Worm (Caenorhabditis elegans) whole organism, young adult: Measurements from ENCODE around the gene pals-18.

Source experiments
- B0019.2 ChIP-seq: fragments of 200-800 bp; sonication (Bioruptor generic); conservative IDR thresholded peaks from 2 replicates; pipeline ENCODE4 v1.3.6; 2022; ENCODE audit warnings: missing genetic modification reagents, missing genetic modification characterization, missing compliant biosample characterization
- C17E4.6 ChIP-seq: fragments of 200-800 bp; sonication (Bioruptor generic); IDR thresholded peaks from 2 replicates; pipeline ENCODE4 v1.3.6; 2022; ENCODE audit warnings: missing genetic modification reagents, missing genetic modification characterization, missing compliant biosample characterization
- D2030.7 ChIP-seq: fragments of 200-800 bp; sonication (Bioruptor generic); IDR thresholded peaks from 2 replicates; pipeline ENCODE4 v1.3.6; 2022; ENCODE audit warnings: missing genetic modification reagents, missing genetic modification characterization, missing compliant biosample characterization
- F10E7.11 ChIP-seq: sonication (generic microtip); optimal IDR thresholded peaks from 2 replicates; lab custom pipeline; 2017; ENCODE audit warnings: mild to moderate bottlenecking, missing genetic modification characterization, moderate library complexity, missing compliant biosample characterization
- F22D6.2 ChIP-seq: sonication (generic microtip); optimal IDR thresholded peaks from 2 replicates; lab custom pipeline; 2016; ENCODE audit warnings: mild to moderate bottlenecking, missing genetic modification characterization, missing compliant biosample characterization
- F52B5.7 ChIP-seq: sonication (generic microtip); optimal IDR thresholded peaks from 2 replicates; lab custom pipeline; 2016; ENCODE audit warnings: mild to moderate bottlenecking, missing genetic modification characterization, missing compliant biosample characterization
- T07F8.4 ChIP-seq: sonication (generic microtip); optimal IDR thresholded peaks from 2 replicates; lab custom pipeline; 2016; ENCODE audit warnings: mild to moderate bottlenecking, missing genetic modification characterization, moderate library complexity, missing compliant biosample characterization
- ZK185.1 ChIP-seq: sonication (generic microtip); optimal IDR thresholded peaks from 2 replicates; lab custom pipeline; 2016; ENCODE audit warnings: mild to moderate bottlenecking, missing genetic modification characterization, missing compliant biosample characterization; ENCODE audit not compliant: poor library complexity, severe bottlenecking
- attf-3 ChIP-seq: fragments of 200-800 bp; sonication (Bioruptor generic); conservative IDR thresholded peaks from 2 replicates; pipeline ENCODE4 v1.3.6; 2022; ENCODE audit warnings: missing genetic modification reagents, missing genetic modification characterization, missing compliant biosample characterization
- attf-5 ChIP-seq: fragments of 200-800 bp; sonication (Bioruptor generic); optimal IDR thresholded peaks from 2 replicates; lab custom pipeline; 2018; ENCODE audit warnings: mild to moderate bottlenecking, missing genetic modification characterization, missing compliant biosample characterization
- attf-6 ChIP-seq: fragments of 200-800 bp; sonication (Bioruptor generic); IDR thresholded peaks from 2 replicates; pipeline ENCODE4 v1.3.6; 2022; ENCODE audit warnings: missing genetic modification reagents, missing genetic modification characterization, missing compliant biosample characterization
- bed-1 ChIP-seq: fragments of 200-800 bp; sonication (Bioruptor generic); IDR thresholded peaks from 2 replicates; pipeline ENCODE4 v1.3.6; 2022; ENCODE audit warnings: missing genetic modification reagents, missing genetic modification characterization, missing compliant biosample characterization
- ceh-58 ChIP-seq: fragments of 200-800 bp; sonication (Bioruptor generic); IDR thresholded peaks from 2 replicates; pipeline ENCODE4 v1.3.6; 2022; ENCODE audit warnings: missing genetic modification characterization, missing compliant biosample characterization
- efl-1 ChIP-seq: fragments of 150-350 bp; optimal IDR thresholded peaks from 2 replicates; lab custom pipeline; 2014; ENCODE audit warnings: missing biosample characterization, missing genetic modification reagents, missing genetic modification characterization
- egl-18 ChIP-seq: fragments of 200-800 bp; sonication (Bioruptor generic); IDR thresholded peaks from 2 replicates; pipeline ENCODE4 v1.3.6; 2022; ENCODE audit warnings: missing genetic modification reagents, missing genetic modification characterization, missing compliant biosample characterization
- ekl-4 ChIP-seq: fragments of 200-800 bp; sonication (Bioruptor generic); IDR thresholded peaks from 2 replicates; pipeline ENCODE4 v1.3.6; 2022; ENCODE audit warnings: missing genetic modification reagents, missing genetic modification characterization, missing compliant biosample characterization
- fkh-3 ChIP-seq: sonication (generic microtip); optimal IDR thresholded peaks from 2 replicates; lab custom pipeline; 2016; ENCODE audit warnings: mild to moderate bottlenecking, missing genetic modification characterization, missing compliant biosample characterization
- gei-17 ChIP-seq: fragments of 200-800 bp; sonication (Bioruptor generic); optimal IDR thresholded peaks from 2 replicates; lab custom pipeline; 2018; ENCODE audit warnings: mild to moderate bottlenecking, missing genetic modification characterization, missing compliant biosample characterization
- him-1 ChIP-seq: sonication (generic microtip); optimal IDR thresholded peaks from 2 replicates; lab custom pipeline; 2016; ENCODE audit warnings: missing genotype, missing genetic modification reagents, missing genetic modification characterization, missing compliant biosample characterization
- hlh-12 ChIP-seq: sonication (generic microtip); optimal IDR thresholded peaks from 2 replicates; lab custom pipeline; 2016; ENCODE audit warnings: missing genetic modification characterization, missing compliant biosample characterization
- hlh-26 ChIP-seq: fragments of 200-800 bp; sonication (Bioruptor generic); conservative IDR thresholded peaks from 2 replicates; pipeline ENCODE4 v1.3.6; 2022; ENCODE audit warnings: missing genetic modification reagents, missing genetic modification characterization, missing compliant biosample characterization
- hmg-1.2 ChIP-seq: fragments of 200-800 bp; sonication (Bioruptor generic); IDR thresholded peaks from 2 replicates; pipeline ENCODE4 v1.3.6; 2022; ENCODE audit warnings: missing genetic modification reagents, missing genetic modification characterization, missing compliant biosample characterization
- hmg-20 ChIP-seq: fragments of 200-800 bp; sonication (Bioruptor generic); IDR thresholded peaks from 2 replicates; pipeline ENCODE4 v1.3.6; 2022; ENCODE audit warnings: missing genetic modification reagents, missing genetic modification characterization, missing compliant biosample characterization
- let-607 ChIP-seq, 2 experiments: fragments of 200-800 bp in 1 of 2; sonication (Bioruptor generic) in 1 of 2; sonication (generic microtip) in 1 of 2; optimal IDR thresholded peaks; 2 replicates each; lab custom pipeline; 2016 to 2018; ENCODE audit warnings: mild to moderate bottlenecking in 2 of 2, missing compliant biosample characterization in 2 of 2, missing genetic modification characterization in 2 of 2, moderate library complexity in 2 of 2, missing genotype in 1 of 2
- lin-35 ChIP-seq, 3 experiments: fragments of 150-350 bp in 2 of 3; sonication (generic microtip) in 1 of 3; optimal IDR thresholded peaks; 2 replicates each; lab custom pipeline; 2014 to 2018; ENCODE audit warnings: missing biosample characterization in 3 of 3, missing genetic modification characterization in 3 of 3, missing genetic modification reagents in 3 of 3
- lin-40 ChIP-seq: sonication (generic microtip); optimal IDR thresholded peaks from 2 replicates; lab custom pipeline; 2016; ENCODE audit warnings: missing genetic modification characterization, mild to moderate bottlenecking, missing compliant biosample characterization, missing genotype, missing genetic modification reagents
- lir-1 ChIP-seq: fragments of 200-800 bp; sonication (Bioruptor generic); conservative IDR thresholded peaks from 2 replicates; pipeline ENCODE4 v1.3.6; 2022; ENCODE audit warnings: missing genetic modification reagents, missing genetic modification characterization, missing compliant biosample characterization
- lsl-1 ChIP-seq: fragments of 200-800 bp; sonication (Bioruptor generic); optimal IDR thresholded peaks from 2 replicates; lab custom pipeline; 2018; ENCODE audit warnings: mild to moderate bottlenecking, missing genetic modification characterization, moderate library complexity, missing compliant biosample characterization
- madf-10 ChIP-seq: sonication (generic microtip); optimal IDR thresholded peaks from 2 replicates; lab custom pipeline; 2016; ENCODE audit warnings: mild to moderate bottlenecking, missing genetic modification characterization, missing compliant biosample characterization
- madf-3 ChIP-seq: fragments of 200-800 bp; sonication (Bioruptor generic); IDR thresholded peaks from 2 replicates; pipeline ENCODE4 v1.3.6; 2022; ENCODE audit warnings: missing genetic modification reagents, missing genetic modification characterization, missing compliant biosample characterization
- madf-8 ChIP-seq: fragments of 200-800 bp; sonication (Bioruptor generic); conservative IDR thresholded peaks from 2 replicates; pipeline ENCODE4 v1.3.6; 2022; ENCODE audit warnings: missing genetic modification reagents, missing genetic modification characterization, missing compliant biosample characterization
- mcd-1 ChIP-seq: fragments of 200-800 bp; sonication (Bioruptor generic); IDR thresholded peaks from 2 replicates; pipeline ENCODE4 v1.3.6; 2022; ENCODE audit warnings: missing genetic modification reagents, missing genetic modification characterization, missing compliant biosample characterization
- nfya-1 ChIP-seq: sonication (generic microtip); optimal IDR thresholded peaks from 2 replicates; lab custom pipeline; 2017; ENCODE audit warnings: antibody characterized with exemption, missing compliant biosample characterization, missing genetic modification characterization, borderline replicate concordance; ENCODE audit not compliant: insufficient read depth
- nfya-2 ChIP-seq: fragments of 200-800 bp; sonication (Bioruptor generic); IDR thresholded peaks from 2 replicates; pipeline ENCODE4 v1.3.6; 2022; ENCODE audit warnings: missing genetic modification reagents, missing genetic modification characterization, missing compliant biosample characterization
- nhr-120 ChIP-seq: fragments of 200-800 bp; sonication (Bioruptor generic); IDR thresholded peaks from 2 replicates; pipeline ENCODE4 v1.3.6; 2022; ENCODE audit warnings: missing genetic modification characterization, missing compliant biosample characterization
- nhr-179 ChIP-seq: sonication (generic microtip); optimal IDR thresholded peaks from 2 replicates; lab custom pipeline; 2016; ENCODE audit warnings: mild to moderate bottlenecking, missing genetic modification characterization, missing compliant biosample characterization
- nhr-27 ChIP-seq: fragments of 200-800 bp; sonication (Bioruptor generic); optimal IDR thresholded peaks from 2 replicates; lab custom pipeline; 2018; ENCODE audit warnings: mild to moderate bottlenecking, missing genetic modification characterization, moderate library complexity, missing compliant biosample characterization
- pbrm-1 ChIP-seq: fragments of 200-800 bp; sonication (Bioruptor generic); IDR thresholded peaks from 2 replicates; pipeline ENCODE4 v1.3.6; 2022; ENCODE audit warnings: missing genetic modification reagents, missing genetic modification characterization, missing compliant biosample characterization
- rcor-1 ChIP-seq: fragments of 200-800 bp; sonication (Bioruptor generic); IDR thresholded peaks from 2 replicates; pipeline ENCODE4 v1.3.6; 2022; ENCODE audit warnings: missing genetic modification reagents, missing genetic modification characterization, missing compliant biosample characterization
- sea-2 ChIP-seq: fragments of 200-800 bp; sonication (Bioruptor generic); IDR thresholded peaks from 2 replicates; pipeline ENCODE4 v1.3.6; 2022; ENCODE audit warnings: missing genetic modification characterization, missing compliant biosample characterization
- snpc-1.1 ChIP-seq: sonication (generic microtip); optimal IDR thresholded peaks from 2 replicates; lab custom pipeline; 2017; ENCODE audit warnings: missing genetic modification characterization, mild to moderate bottlenecking, missing compliant biosample characterization, antibody characterized with exemption, moderate library complexity, missing genotype, missing genetic modification reagents; ENCODE audit not compliant: insufficient read depth
- snpc-3.4 ChIP-seq: sonication (generic microtip); optimal IDR thresholded peaks from 2 replicates; lab custom pipeline; 2017; ENCODE audit warnings: missing genetic modification characterization, mild to moderate bottlenecking, missing compliant biosample characterization, antibody characterized with exemption, moderate library complexity, missing genotype, missing genetic modification reagents
- sptf-2 ChIP-seq: fragments of 200-800 bp; sonication (Bioruptor generic); optimal IDR thresholded peaks from 2 replicates; lab custom pipeline; 2018; ENCODE audit warnings: mild to moderate bottlenecking, missing genetic modification characterization, missing compliant biosample characterization
- tbx-9 ChIP-seq: sonication (generic microtip); optimal IDR thresholded peaks from 2 replicates; lab custom pipeline; 2016; ENCODE audit warnings: borderline replicate concordance, missing genetic modification characterization, inconsistent platforms, missing compliant biosample characterization
- unc-62 ChIP-seq: fragments of 150-350 bp; optimal IDR thresholded peaks from 2 replicates; lab custom pipeline; 2014; ENCODE audit warnings: missing biosample characterization, missing genetic modification reagents, missing genetic modification characterization
- xnd-1 ChIP-seq: sonication (generic microtip); optimal IDR thresholded peaks from 2 replicates; lab custom pipeline; 2016; ENCODE audit warnings: missing genotype, missing genetic modification reagents, missing genetic modification characterization, missing compliant biosample characterization
- zfh-2 ChIP-seq: fragments of 200-800 bp; sonication (Bioruptor generic); conservative IDR thresholded peaks from 2 replicates; pipeline ENCODE4 v1.3.6; 2022; ENCODE audit warnings: missing genetic modification reagents, missing genetic modification characterization, missing compliant biosample characterization
- ztf-22 ChIP-seq: fragments of 200-800 bp; sonication (Bioruptor generic); optimal IDR thresholded peaks from 2 replicates; lab custom pipeline; 2018; ENCODE audit warnings: mild to moderate bottlenecking, missing genetic modification characterization, moderate library complexity, missing compliant biosample characterization

pals-18 gene

DNA sequence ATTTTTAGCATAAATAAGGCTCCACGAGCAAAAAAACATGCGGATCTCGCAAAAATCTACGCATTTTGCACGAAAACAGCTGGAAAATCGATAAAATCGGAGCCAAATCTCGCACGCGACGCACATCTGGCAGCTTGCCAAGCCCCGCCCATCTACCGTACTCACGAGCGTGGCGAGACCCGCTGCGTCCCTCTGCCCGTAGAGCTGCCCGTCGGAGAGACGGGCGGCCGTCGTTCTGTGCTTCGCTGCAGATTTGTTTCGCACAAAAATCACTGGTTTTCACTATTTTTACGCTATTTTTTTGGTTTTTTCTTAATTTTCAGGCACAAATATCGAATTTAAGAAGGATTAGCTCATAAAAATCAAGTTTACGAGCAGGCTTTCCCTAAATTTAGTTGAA is 15.5 kb downstream of the pals-18 start (continued):
- TF ChIP-seq nfya-1 (tag; lab: Kevin White, UChicago) (no peak), lin-35 (GFP tag; optimal IDR thresholded peaks at IDR 0.05; lab: Kevin White, UChicago) (peak in 1 of 3 experiments; percentile 74), madf-8 (GFP tag; lab: Robert Waterston, UW) (no peak; the same call in 1 of the 2 replicates), hlh-12 (tag; lab: Kevin White, UChicago) (no peak), attf-3 (GFP tag; lab: Robert Waterston, UW) (peak; percentile 43; the same call in 1 of the 2 replicates), D2030.7 (GFP tag; lab: Robert Waterston, UW) (peak; percentile 92), attf-5 (GFP tag; lab: Kevin White, UChicago) (peak; percentile 47), F10E7.11 (tag; lab: Kevin White, UChicago) (no peak), hmg-1.2 (GFP tag; lab: Robert Waterston, UW) (peak; percentile 65), ekl-4 (GFP tag; lab: Robert Waterston, UW) (peak; percentile 74), B0019.2 (GFP tag; lab: Robert Waterston, UW) (peak; percentile 52; the same call in 1 of the 2 replicates), hlh-26 (no peak), let-607 (tag; optimal IDR thresholded peaks at IDR 0.05; lab: Kevin White, UChicago) (no peak), lin-40 (peak; percentile 82), fkh-3 (no peak), F22D6.2 (tag; lab: Kevin White, UChicago) (no peak), ztf-22 (GFP tag; lab: Kevin White, UChicago) (no peak), nhr-120 (GFP tag; lab: Robert Waterston, UW) (no peak), bed-1 (GFP tag; lab: Robert Waterston, UW) (no peak), snpc-3.4 (peak; percentile 32), pbrm-1 (GFP tag; lab: Robert Waterston, UW) (peak; percentile 56; the same call in 1 of the 2 replicates), nhr-179 (tag; lab: Kevin White, UChicago) (no peak), lsl-1 (GFP tag; lab: Kevin White, UChicago) (peak; percentile 92), nfya-2 (no peak), hmg-20 (peak; percentile 50; the same call in 1 of the 2 replicates), madf-3 (GFP tag; lab: Robert Waterston, UW) (peak; percentile 97), F52B5.7 (tag; lab: Kevin White, UChicago) (no peak), T07F8.4 (no peak), efl-1 (GFP tag; lab: Kevin White, UChicago) (peak; percentile 18)

DNA sequence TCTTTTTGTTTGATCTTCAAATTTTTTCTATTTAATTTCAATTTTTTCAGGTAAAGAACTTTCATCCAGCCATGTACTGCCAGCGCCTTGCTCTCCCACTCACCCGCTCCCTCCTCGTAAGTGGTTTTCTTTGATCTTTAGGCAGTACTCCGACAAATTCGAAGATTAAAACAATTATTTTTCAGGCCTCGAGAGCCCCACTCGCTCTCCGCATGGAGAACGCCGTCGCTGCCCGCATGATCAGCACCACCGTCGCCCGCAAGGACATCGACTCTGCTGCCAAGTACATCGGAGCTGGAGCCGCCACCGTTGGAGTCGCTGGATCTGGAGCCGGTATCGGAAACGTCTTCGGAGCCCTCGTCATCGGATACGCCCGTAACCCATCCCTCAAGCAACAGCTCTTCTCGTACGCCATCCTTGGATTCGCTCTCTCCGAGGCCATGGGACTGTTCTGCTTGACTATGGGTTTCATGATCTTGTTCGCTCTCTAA is 16.0 kb downstream of the pals-18 start, which contains the start of gene Y82E9BR.3:
Gene Y82E9BR.3, plus strand, starts transcription at position 51 of the 491 bp plus-strand sequence.
- no peak for TF ChIP-seq sea-2
- TF ChIP-seq sptf-2 (GFP tag; lab: Kevin White, UChicago): no peak
- TF ChIP-seq fkh-3: no peak
- TF ChIP-seq ZK185.1 (tag; lab: Kevin White, UChicago): no peak
- TF ChIP-seq egl-18: no peak
- no peak for TF ChIP-seq attf-6 (GFP tag; lab: Robert Waterston, UW)
- TF ChIP-seq tbx-9 (tag; lab: Kevin White, UChicago): no peak
- TF ChIP-seq ceh-58 (GFP tag; lab: Robert Waterston, UW): no peak
- TF ChIP-seq nhr-27 (tag; lab: Kevin White, UChicago): no peak
- TF ChIP-seq xnd-1: no peak
- no peak for TF ChIP-seq unc-62 (GFP tag; lab: Kevin White, UChicago)
- no peak for TF ChIP-seq madf-10 (tag; lab: Kevin White, UChicago)
- TF ChIP-seq rcor-1 (GFP tag; lab: Robert Waterston, UW): peak; percentile 9; the same call in 1 of the 2 replicates
- no peak for TF ChIP-seq nfya-1 (tag; lab: Kevin White, UChicago)
- TF ChIP-seq lir-1 (GFP tag; lab: Robert Waterston, UW): no peak
- no peak for TF ChIP-seq C17E4.6
- TF ChIP-seq him-1 (tag; lab: Kevin White, UChicago): no peak
- TF ChIP-seq mcd-1 (GFP tag; lab: Robert Waterston, UW): no peak; the same call in 1 of the 2 replicates
- no peak for TF ChIP-seq snpc-1.1 (tag; lab: Kevin White, UChicago)
- TF ChIP-seq gei-17 (GFP tag; lab: Kevin White, UChicago): no peak
- peak; percentile 87 for TF ChIP-seq zfh-2 (GFP tag; lab: Robert Waterston, UW)
